In the genomic region with DNA sequence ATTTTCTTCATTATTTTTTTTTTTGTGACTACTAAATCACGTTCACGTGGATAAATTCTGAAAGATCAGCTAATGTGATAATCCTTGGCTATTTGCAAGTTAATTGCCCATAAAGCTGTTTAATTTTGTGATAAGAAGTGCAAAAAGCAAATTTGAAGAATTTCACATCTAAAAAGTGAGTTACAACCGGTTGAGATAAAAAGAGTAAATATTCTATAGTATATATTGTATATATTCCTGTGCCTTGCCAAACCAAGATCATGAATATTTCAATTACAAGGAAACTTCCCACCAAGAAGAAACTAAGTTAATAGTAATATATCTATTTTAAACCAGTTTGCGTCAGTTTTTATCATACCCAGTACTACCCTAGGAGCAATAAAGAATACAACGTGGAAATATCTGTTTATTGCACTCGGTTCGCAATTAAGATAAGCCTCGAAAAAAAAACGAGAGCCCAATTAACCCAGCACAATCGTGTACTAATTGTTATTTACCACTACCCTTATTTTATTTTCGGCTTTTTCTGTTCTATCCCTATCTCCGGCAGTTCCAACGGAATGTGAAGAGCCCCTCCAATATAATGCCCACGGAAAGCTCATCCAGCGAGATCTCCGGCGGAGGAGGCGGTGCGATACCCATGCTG, we compare ENCODE assay signal across 6 fruit fly cellular contexts.
A peak's percentile ranks its signal among the peaks of the same experiment; 100 is the strongest.
TF ChIP-seq lines count a peak whose summit lies in the region.

No protein-coding gene starts in this region.

- TF ChIP-seq CTCF in whole organism, embryonic (GFP tag; optimal IDR thresholded peaks at IDR 0.05; lab: Kevin White, UChicago), result no peak

TF ChIP-seq in whole organism, 6 proteins besides CTCF, POLR2A, EP300 and RAD21:
- no peak for TF ChIP-seq EcR (GFP tag; optimal IDR thresholded peaks at IDR 0.05; lab: Kevin White, UChicago)
- TF ChIP-seq CG8478 (optimal IDR thresholded peaks at IDR 0.05; lab: Kevin White, UChicago), result no peak
- TF ChIP-seq usp (GFP tag; optimal IDR thresholded peaks at IDR 0.05; lab: Kevin White, UChicago), result no peak
- no peak for TF ChIP-seq Dll (optimal IDR thresholded peaks at IDR 0.05; lab: Kevin White, UChicago)
- TF ChIP-seq psq (optimal IDR thresholded peaks at IDR 0.05; lab: Kevin White, UChicago), result no peak
- TF ChIP-seq pan (optimal IDR thresholded peaks at IDR 0.05; lab: Kevin White, UChicago), result peak; percentile 76

TF ChIP-seq in whole organism, adult, 20 proteins besides CTCF, POLR2A, EP300 and RAD21 (continues in another document):
- TF ChIP-seq toe (GFP tag; optimal IDR thresholded peaks at IDR 0.05; lab: Kevin White, UChicago) (peak; percentile 26), Crg-1 (GFP tag; optimal IDR thresholded peaks at IDR 0.05; lab: Kevin White, UChicago) (no peak), cic (GFP tag; optimal IDR thresholded peaks at IDR 0.05; lab: Kevin White, UChicago) (peak; percentile 68), Hr96 (GFP tag; optimal IDR thresholded peaks at IDR 0.05; lab: Kevin White, UChicago) (peak; percentile 9), CG7101 (tag; optimal IDR thresholded peaks at IDR 0.05; lab: Kevin White, UChicago) (peak; percentile 36), ovo (GFP tag; optimal IDR thresholded peaks at IDR 0.05; lab: Kevin White, UChicago) (no peak), cnc (optimal IDR thresholded peaks at IDR 0.05; lab: Kevin White, UChicago) (no peak), CG1620 (GFP tag; optimal IDR thresholded peaks at IDR 0.05; lab: Kevin White, UChicago) (no peak), Mnt (GFP tag; optimal IDR thresholded peaks at IDR 0.05; lab: Kevin White, UChicago) (no peak), CG7045 (GFP tag; optimal IDR thresholded peaks at IDR 0.05; lab: Kevin White, UChicago) (peak; percentile 22), kay (GFP tag; lab: Kevin White, UChicago; ENCODE audit: borderline replicate concordance) (peak; percentile 82), CG11617 (GFP tag; optimal IDR thresholded peaks at IDR 0.05; lab: Kevin White, UChicago) (peak; percentile 78), CG5204 (GFP tag; optimal IDR thresholded peaks at IDR 0.05; lab: Kevin White, UChicago) (peak; percentile 9), bab1 (GFP tag; optimal IDR thresholded peaks at IDR 0.05; lab: Kevin White, UChicago) (peak; percentile 3), pad (GFP tag; optimal IDR thresholded peaks at IDR 0.05; lab: Kevin White, UChicago) (no peak), CG14711 (tag; optimal IDR thresholded peaks at IDR 0.05; lab: Kevin White, UChicago) (no peak)

TF ChIP-seq in whole organism, embryonic, 481 proteins besides CTCF, POLR2A, EP300 and RAD21 (continues in another document):
- TF ChIP-seq CG2116 (GFP tag; optimal IDR thresholded peaks at IDR 0.05; lab: Kevin White, UChicago) (peak; percentile 7), amos (GFP tag; IDR thresholded peaks at IDR 0.05; lab: Robert Waterston, UW; ENCODE audit: partially characterized antibody) (no peak), lola (GFP tag; optimal IDR thresholded peaks at IDR 0.05; lab: Kevin White, UChicago) (no peak), CG4360 (GFP tag; IDR thresholded peaks at IDR 0.05; lab: Robert Waterston, UW) (no peak), Oli (tag; optimal IDR thresholded peaks at IDR 0.05; lab: Kevin White, UChicago) (peak; percentile 27), CG2678 (tag; optimal IDR thresholded peaks at IDR 0.05; lab: Kevin White, UChicago) (peak; percentile 42), eve (GFP tag; optimal IDR thresholded peaks at IDR 0.05; lab: Kevin White, UChicago) (peak in 1 of 2 experiments; percentile 73), CG17361 (GFP tag; IDR thresholded peaks at IDR 0.05; lab: Robert Waterston, UW) (peak; percentile 68; the same call in 2 of the 3 replicates), rib (GFP tag; IDR thresholded peaks at IDR 0.05; lab: Robert Waterston, UW) (no peak), CG18619 (GFP tag; optimal IDR thresholded peaks at IDR 0.05; lab: Kevin White, UChicago) (peak; percentile 48), D19B (GFP tag; optimal IDR thresholded peaks at IDR 0.05; lab: Kevin White, UChicago) (peak; percentile 94), Spps (tag; optimal IDR thresholded peaks at IDR 0.05; lab: Kevin White, UChicago) (no peak), CG8388 (GFP tag; optimal IDR thresholded peaks at IDR 0.05; lab: Kevin White, UChicago) (no peak), NC2α (GFP tag; optimal IDR thresholded peaks at IDR 0.05; lab: Kevin White, UChicago) (no peak), CG30403 (GFP tag; optimal IDR thresholded peaks at IDR 0.05; lab: Kevin White, UChicago) (peak; percentile 39), B-H2 (GFP tag; optimal IDR thresholded peaks at IDR 0.05; lab: Kevin White, UChicago) (peak; percentile 56)

TF ChIP-seq in whole organism, prepupa, 60 proteins besides CTCF, POLR2A, EP300 and RAD21 (continues in another document):
- TF ChIP-seq CG10631 (GFP tag; optimal IDR thresholded peaks at IDR 0.05; lab: Kevin White, UChicago) (peak; percentile 35), CG10669 (GFP tag; optimal IDR thresholded peaks at IDR 0.05; lab: Kevin White, UChicago) (no peak), OdsH (GFP tag; optimal IDR thresholded peaks at IDR 0.05; lab: Kevin White, UChicago) (no peak), CG3919 (GFP tag; optimal IDR thresholded peaks at IDR 0.05; lab: Kevin White, UChicago) (no peak), CG8632 (GFP tag; optimal IDR thresholded peaks at IDR 0.05; lab: Kevin White, UChicago) (no peak), CG1621 (tag; optimal IDR thresholded peaks at IDR 0.05; lab: Kevin White, UChicago) (no peak), Sox14 (GFP tag; optimal IDR thresholded peaks at IDR 0.05; lab: Kevin White, UChicago) (no peak), topi (GFP tag; optimal IDR thresholded peaks at IDR 0.05; lab: Kevin White, UChicago) (no peak), net (GFP tag; optimal IDR thresholded peaks at IDR 0.05; lab: Kevin White, UChicago) (no peak), dsx (GFP tag; optimal IDR thresholded peaks at IDR 0.05; lab: Kevin White, UChicago; ENCODE audit: poor library complexity, severe bottlenecking) (no peak), lz (GFP tag; optimal IDR thresholded peaks at IDR 0.05; lab: Kevin White, UChicago) (peak; percentile 4), CG11902 (GFP tag; optimal IDR thresholded peaks at IDR 0.05; lab: Kevin White, UChicago) (no peak), CG8119 (GFP tag; IDR thresholded peaks at IDR 0.05; lab: Robert Waterston, UW) (no peak), CG3032 (tag; optimal IDR thresholded peaks at IDR 0.05; lab: Kevin White, UChicago) (no peak), salr (GFP tag; optimal IDR thresholded peaks at IDR 0.05; lab: Kevin White, UChicago) (peak in 1 of 2 experiments; percentile 8), CG6854 (GFP tag; optimal IDR thresholded peaks at IDR 0.05; lab: Kevin White, UChicago) (no peak), Met (GFP tag; optimal IDR thresholded peaks at IDR 0.05; lab: Kevin White, UChicago) (peak; percentile 8)

TF ChIP-seq in whole organism, pupa, 21 proteins besides CTCF, POLR2A, EP300 and RAD21:
- TF ChIP-seq CG9948 (tag; optimal IDR thresholded peaks at IDR 0.05; lab: Kevin White, UChicago), result peak; percentile 8
- no peak for TF ChIP-seq gl (tag; optimal IDR thresholded peaks at IDR 0.05; lab: Kevin White, UChicago)
- TF ChIP-seq CG14655 (GFP tag; optimal IDR thresholded peaks at IDR 0.05; lab: Kevin White, UChicago), result peak; percentile 4
- no peak for TF ChIP-seq Snoo (tag; optimal IDR thresholded peaks at IDR 0.05; lab: Kevin White, UChicago)

TF ChIP-seq in whole organism, wandering third instar larva, 38 proteins besides CTCF, POLR2A, EP300 and RAD21:
- TF ChIP-seq foxo (GFP tag; optimal IDR thresholded peaks at IDR 0.05; lab: Kevin White, UChicago) (peak in 1 of 2 experiments; percentile 18), Sp1 (GFP tag; optimal IDR thresholded peaks at IDR 0.05; lab: Kevin White, UChicago) (peak; percentile 46), dmrt93B (GFP tag; optimal IDR thresholded peaks at IDR 0.05; lab: Kevin White, UChicago) (no peak), Rel (GFP tag; optimal IDR thresholded peaks at IDR 0.05; lab: Kevin White, UChicago) (no peak), Rel (tag; optimal IDR thresholded peaks at IDR 0.05; lab: Kevin White, UChicago) (peak; percentile 32), dl (GFP tag; optimal IDR thresholded peaks at IDR 0.05; lab: Kevin White, UChicago; ENCODE audit: insufficient read depth in 1 of 2, partially characterized antibody in 2 of 2) (no peak), Dfd (GFP tag; optimal IDR thresholded peaks at IDR 0.05; lab: Kevin White, UChicago) (no peak), OdsH (GFP tag; optimal IDR thresholded peaks at IDR 0.05; lab: Kevin White, UChicago) (no peak), tai (GFP tag; optimal IDR thresholded peaks at IDR 0.05; lab: Kevin White, UChicago) (no peak), HLH106 (tag; optimal IDR thresholded peaks at IDR 0.05; lab: Kevin White, UChicago) (peak; percentile 42), Vsx2 (GFP tag; optimal IDR thresholded peaks at IDR 0.05; lab: Kevin White, UChicago; ENCODE audit: partially characterized antibody) (no peak), pan (optimal IDR thresholded peaks at IDR 0.05; lab: Kevin White, UChicago) (peak; percentile 16), br (GFP tag; optimal IDR thresholded peaks at IDR 0.05; lab: Kevin White, UChicago) (peak; percentile 2), Dif (GFP tag; optimal IDR thresholded peaks at IDR 0.05; lab: Kevin White, UChicago; ENCODE audit: partially characterized antibody) (no peak), N (GFP tag; optimal IDR thresholded peaks at IDR 0.05; lab: Kevin White, UChicago) (no peak), CG32264 (GFP tag; optimal IDR thresholded peaks at IDR 0.05; lab: Kevin White, UChicago) (no peak), lola (GFP tag; optimal IDR thresholded peaks at IDR 0.05; lab: Kevin White, UChicago) (no peak), CrebA (GFP tag; optimal IDR thresholded peaks at IDR 0.05; lab: Kevin White, UChicago; ENCODE audit: borderline replicate concordance) (peak; percentile 4), woc (GFP tag; optimal IDR thresholded peaks at IDR 0.05; lab: Kevin White, UChicago) (no peak), h (GFP tag; optimal IDR thresholded peaks at IDR 0.05; lab: Kevin White, UChicago) (no peak), GATAd (GFP tag; optimal IDR thresholded peaks at IDR 0.05; lab: Kevin White, UChicago) (no peak)
TF ChIP-seq in whole organism, wandering third instar larva: peak in this region for 7.
